Fruit fly (Drosophila melanogaster) whole organism, wandering third instar larva: Measurements from ENCODE around the gene yrt.
A peak's percentile ranks its signal among the peaks of the same experiment; 100 is the strongest.

Experiments
- Abd-B ChIP-seq: fragments of >200 bp; optimal IDR thresholded peaks from 2 replicates; lab custom pipeline; 2017; ENCODE audit warnings: missing biosample characterization, missing genetic modification characterization
- CG32264 ChIP-seq: fragments of 200-800 bp; sonication (Bioruptor generic); optimal IDR thresholded peaks from 2 replicates; lab custom pipeline; 2016; ENCODE audit warnings: missing biosample characterization, missing genetic modification characterization
- CG9705 ChIP-seq: fragments of 200-800 bp; sonication (Bioruptor generic); optimal IDR thresholded peaks from 2 replicates; lab custom pipeline; 2018; ENCODE audit warnings: missing biosample characterization, mild to moderate bottlenecking, missing genetic modification characterization
- CrebA ChIP-seq: fragments of 200-800 bp; sonication (Bioruptor generic); optimal IDR thresholded peaks from 2 replicates; lab custom pipeline; 2016; ENCODE audit warnings: missing biosample characterization, mild to moderate bottlenecking, missing genetic modification characterization, borderline replicate concordance
- Dfd ChIP-seq: fragments of >200 bp; optimal IDR thresholded peaks from 2 replicates; lab custom pipeline; 2017; ENCODE audit warnings: missing biosample characterization, missing genetic modification characterization
- Dif ChIP-seq: fragments of 200-275, 200-300 bp; sonication (Bioruptor generic); optimal IDR thresholded peaks from 2 replicates; lab custom pipeline; 2018; ENCODE audit warnings: missing biosample characterization, missing genetic modification characterization; ENCODE audit not compliant: partially characterized antibody
- GATAd ChIP-seq: sonication (Bioruptor generic); optimal IDR thresholded peaks from 2 replicates; lab custom pipeline; 2016; ENCODE audit warnings: missing biosample characterization, missing genetic modification characterization
- HLH106 ChIP-seq: fragments of 200-800 bp; optimal IDR thresholded peaks from 3 replicates; lab custom pipeline; 2019; ENCODE audit warnings: missing biosample characterization, mild to moderate bottlenecking, missing genetic modification characterization, moderate library complexity
- Hnf4 ChIP-seq: fragments of 200-800 bp; sonication (Bioruptor generic); optimal IDR thresholded peaks from 2 replicates; lab custom pipeline; 2016; ENCODE audit warnings: missing biosample characterization, mild to moderate bottlenecking, missing genetic modification characterization
- Hr78 ChIP-seq: fragments of >200 bp; optimal IDR thresholded peaks from 2 replicates; lab custom pipeline; 2017; ENCODE audit warnings: missing biosample characterization, missing genetic modification characterization
- Hr83 ChIP-seq: fragments of 200-300 bp; sonication (Bioruptor generic); optimal IDR thresholded peaks from 2 replicates; lab custom pipeline; 2016; ENCODE audit warnings: missing biosample characterization, mild to moderate bottlenecking, missing genetic modification characterization, moderate library complexity; ENCODE audit not compliant: poor library complexity, severe bottlenecking
- Jra ChIP-seq: sonication (Bioruptor generic); optimal IDR thresholded peaks from 2 replicates; lab custom pipeline; 2016; ENCODE audit warnings: missing biosample characterization, missing genetic modification characterization
- Mio ChIP-seq: sonication (Bioruptor generic); optimal IDR thresholded peaks from 2 replicates; lab custom pipeline; 2016; ENCODE audit warnings: missing biosample characterization, missing genetic modification characterization
- Myc ChIP-seq: fragments of >200 bp; optimal IDR thresholded peaks from 2 replicates; lab custom pipeline; 2017
- N ChIP-seq: fragments of >200 bp; optimal IDR thresholded peaks from 2 replicates; lab custom pipeline; 2018; ENCODE audit warnings: missing biosample characterization, missing external identifiers, missing genetic modification characterization
- OdsH ChIP-seq: fragments of 200-800 bp; sonication (Bioruptor generic); optimal IDR thresholded peaks from 2 replicates; lab custom pipeline; 2016; ENCODE audit warnings: missing biosample characterization, mild to moderate bottlenecking, missing genetic modification characterization
- Rel ChIP-seq, 2 experiments: fragments of 200-800 bp; sonication (Bioruptor generic) in 1 of 2; optimal IDR thresholded peaks; 2 replicates in 1 of 2; 3 replicates in 1 of 2; lab custom pipeline; 2016 to 2019; ENCODE audit warnings: mild to moderate bottlenecking in 2 of 2, missing biosample characterization in 2 of 2, missing genetic modification characterization in 2 of 2, moderate library complexity in 1 of 2
- Sp1 ChIP-seq: fragments of 200-800 bp; sonication (Bioruptor generic); optimal IDR thresholded peaks from 3 replicates; lab custom pipeline; 2019; ENCODE audit warnings: missing biosample characterization, mild to moderate bottlenecking, missing genetic modification characterization, moderate library complexity
- Vsx2 ChIP-seq: fragments of 200-300, 225-300 bp; sonication (Bioruptor generic); optimal IDR thresholded peaks from 2 replicates; lab custom pipeline; 2018; ENCODE audit warnings: missing biosample characterization, missing genetic modification characterization; ENCODE audit not compliant: partially characterized antibody
- br ChIP-seq: fragments of 200-800 bp; sonication (Bioruptor generic); optimal IDR thresholded peaks from 2 replicates; lab custom pipeline; 2016; ENCODE audit warnings: missing biosample characterization, missing genetic modification characterization
- brk ChIP-seq: fragments of 200-800 bp; sonication (Bioruptor generic); optimal IDR thresholded peaks from 2 replicates; lab custom pipeline; 2016; ENCODE audit warnings: missing biosample characterization, mild to moderate bottlenecking, missing genetic modification characterization
- dl ChIP-seq, 2 experiments: fragments of 175-275, 200-275 bp in 1 of 2; fragments of 200-275 bp in 1 of 2; sonication (Bioruptor generic); optimal IDR thresholded peaks; lab custom pipeline; 2018; ENCODE audit warnings: mild to moderate bottlenecking in 2 of 2, missing biosample characterization in 2 of 2, missing genetic modification characterization in 2 of 2, moderate library complexity in 2 of 2; ENCODE audit not compliant: partially characterized antibody in 2 of 2, insufficient read depth in 1 of 2
- dmrt93B ChIP-seq: fragments of 200-800 bp; sonication (Bioruptor generic); optimal IDR thresholded peaks from 2 replicates; lab custom pipeline; 2018; ENCODE audit warnings: missing biosample characterization, mild to moderate bottlenecking, missing genetic modification characterization
- dsf ChIP-seq: sonication (Bioruptor generic); optimal IDR thresholded peaks from 2 replicates; lab custom pipeline; 2016; ENCODE audit warnings: missing biosample characterization, missing genetic modification characterization, borderline replicate concordance
- ey ChIP-seq: fragments of 200-800 bp; sonication (Bioruptor generic); optimal IDR thresholded peaks from 2 replicates; lab custom pipeline; 2016; ENCODE audit warnings: missing biosample characterization, missing genetic modification characterization
- foxo ChIP-seq, 2 experiments: fragments of 200-800 bp; sonication (Bioruptor generic); optimal IDR thresholded peaks; 2 replicates in 1 of 2; 3 replicates in 1 of 2; lab custom pipeline; 2016 to 2017; ENCODE audit warnings: missing biosample characterization in 2 of 2, missing genetic modification characterization in 2 of 2
- fru ChIP-seq: fragments of 200-800 bp; sonication (Bioruptor generic); optimal IDR thresholded peaks from 3 replicates; lab custom pipeline; 2016; ENCODE audit warnings: missing biosample characterization, mild to moderate bottlenecking, missing genetic modification characterization
- h ChIP-seq: fragments of 200-800 bp; sonication (Bioruptor generic); optimal IDR thresholded peaks from 3 replicates; lab custom pipeline; 2016; ENCODE audit warnings: missing biosample characterization, mild to moderate bottlenecking, missing genetic modification characterization
- jim ChIP-seq: fragments of 175-275, 200-325 bp; sonication (Bioruptor generic); optimal IDR thresholded peaks from 2 replicates; lab custom pipeline; 2016; ENCODE audit warnings: missing biosample characterization, mild to moderate bottlenecking, missing genetic modification characterization
- lola ChIP-seq: fragments of >200 bp; optimal IDR thresholded peaks from 2 replicates; lab custom pipeline; 2017; ENCODE audit warnings: missing biosample characterization, missing genetic modification characterization
- pan ChIP-seq: fragments of >200 bp; optimal IDR thresholded peaks from 2 replicates; lab custom pipeline; 2017
- psq ChIP-seq: fragments of 200-800 bp; sonication (Bioruptor generic); optimal IDR thresholded peaks from 3 replicates; lab custom pipeline; 2017; ENCODE audit warnings: missing biosample characterization, mild to moderate bottlenecking, missing genetic modification characterization, moderate library complexity
- rgr ChIP-seq: fragments of 200-800 bp; sonication (Bioruptor generic); optimal IDR thresholded peaks from 3 replicates; lab custom pipeline; 2016; ENCODE audit warnings: missing biosample characterization, mild to moderate bottlenecking, missing genetic modification characterization
- sage ChIP-seq: fragments of 200-800 bp; sonication (Bioruptor generic); optimal IDR thresholded peaks from 2 replicates; lab custom pipeline; 2016; ENCODE audit warnings: missing biosample characterization, mild to moderate bottlenecking, missing genetic modification characterization
- sv ChIP-seq: fragments of 200-800 bp; sonication (Bioruptor generic); optimal IDR thresholded peaks from 3 replicates; lab custom pipeline; 2016; ENCODE audit warnings: missing biosample characterization, missing genetic modification characterization
- tai ChIP-seq: sonication (Bioruptor generic); optimal IDR thresholded peaks from 2 replicates; lab custom pipeline; 2016; ENCODE audit warnings: missing biosample characterization, missing genetic modification characterization
- usp ChIP-seq: fragments of >200 bp; optimal IDR thresholded peaks from 2 replicates; lab custom pipeline; 2017; ENCODE audit warnings: missing biosample characterization, missing genetic modification characterization
- woc ChIP-seq: sonication (Bioruptor generic); optimal IDR thresholded peaks from 2 replicates; lab custom pipeline; 2016; ENCODE audit warnings: missing biosample characterization, mild to moderate bottlenecking, missing genetic modification characterization

The yrt gene

DNA sequence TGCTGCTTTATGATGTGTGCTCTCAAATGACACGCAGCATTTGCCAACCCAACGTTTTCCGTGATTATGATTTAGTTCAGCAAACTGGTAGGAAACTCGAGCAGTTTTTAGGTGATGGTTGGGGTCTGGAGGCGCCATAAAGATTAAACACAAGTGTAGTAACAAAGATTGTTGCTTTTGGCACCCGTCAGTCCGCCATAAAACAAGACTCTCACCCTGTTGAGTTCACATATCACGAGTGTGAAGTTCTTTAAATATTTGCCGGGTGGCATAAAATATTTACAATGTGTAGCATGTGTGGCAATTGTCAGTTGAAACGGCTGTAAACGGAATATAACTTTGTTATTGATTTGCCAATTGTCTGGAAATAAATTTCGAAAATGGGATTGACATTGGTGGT lies 6.9 kb upstream of the yrt start:
- TF ChIP-seq brk (GFP tag; lab: Kevin White, UChicago): no peak
- no peak for TF ChIP-seq rgr (GFP tag; lab: Kevin White, UChicago)
- TF ChIP-seq N (GFP tag; lab: Kevin White, UChicago): no peak
- TF ChIP-seq GATAd: no peak
- TF ChIP-seq HLH106 (tag; lab: Kevin White, UChicago): no peak
- no peak for TF ChIP-seq jim
- no peak for TF ChIP-seq dl (GFP tag; optimal IDR thresholded peaks at IDR 0.05; lab: Kevin White, UChicago; ENCODE audit: insufficient read depth in 1 of 2, partially characterized antibody in 2 of 2)
- no peak for TF ChIP-seq usp (GFP tag; lab: Kevin White, UChicago)
- no peak for TF ChIP-seq Jra (GFP tag; lab: Kevin White, UChicago)
- TF ChIP-seq h (GFP tag; lab: Kevin White, UChicago): no peak
- TF ChIP-seq sage (GFP tag; lab: Kevin White, UChicago): no peak
- no peak for TF ChIP-seq sv (GFP tag; lab: Kevin White, UChicago)
- TF ChIP-seq Rel (GFP tag; optimal IDR thresholded peaks at IDR 0.05; lab: Kevin White, UChicago): no peak
- TF ChIP-seq Rel (tag; optimal IDR thresholded peaks at IDR 0.05; lab: Kevin White, UChicago): no peak
- no peak for TF ChIP-seq CG9705 (GFP tag; lab: Kevin White, UChicago)
- TF ChIP-seq br: no peak

DNA sequence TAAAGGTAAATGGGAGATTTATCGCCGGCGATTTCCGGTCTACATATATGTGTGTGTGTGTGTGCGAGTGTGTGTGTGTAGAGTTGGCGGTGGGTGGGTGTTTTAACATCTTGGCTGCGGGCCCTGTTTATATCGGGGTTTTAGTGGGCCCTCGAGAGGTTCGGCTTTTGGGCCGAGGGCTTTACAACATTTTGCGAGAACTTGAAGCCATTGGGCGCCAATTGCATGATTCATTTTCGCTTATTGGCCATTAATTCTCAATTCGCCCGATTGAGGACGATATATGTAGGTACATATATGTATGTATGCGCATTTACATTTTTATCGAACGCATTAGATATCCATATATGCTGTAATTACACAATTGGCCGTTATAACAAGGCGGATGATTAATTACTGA lies 1.1 kb upstream of the yrt start:
- TF ChIP-seq jim (no peak), Dfd (GFP tag; lab: Kevin White, UChicago) (peak; percentile 43), Dif (GFP tag; lab: Kevin White, UChicago) (no peak), Vsx2 (GFP tag; lab: Kevin White, UChicago) (no peak)
- TF ChIP-seq, all 38 proteins: peak for 1

DNA sequence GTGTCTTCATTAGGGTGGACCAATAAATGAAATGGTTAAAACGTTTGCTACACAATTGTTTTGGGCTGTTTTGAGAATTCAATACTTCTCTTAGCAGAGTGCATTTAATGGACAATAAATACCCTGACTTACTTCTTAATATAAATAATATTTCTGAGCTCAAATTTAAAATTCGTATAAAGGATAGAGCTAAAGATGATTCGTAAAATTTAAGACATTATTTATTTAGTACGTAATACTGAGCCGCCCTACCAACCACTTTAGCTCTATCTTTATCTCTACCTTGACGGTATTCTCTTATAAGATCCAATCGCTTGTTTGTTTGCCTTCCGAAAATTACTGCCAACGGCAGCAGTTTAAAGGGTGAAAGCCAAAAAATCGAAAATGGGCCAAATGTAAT lies 1.2 kb downstream of the yrt start:
- TF ChIP-seq dl (GFP tag; optimal IDR thresholded peaks at IDR 0.05; lab: Kevin White, UChicago; ENCODE audit: insufficient read depth in 1 of 2, partially characterized antibody in 2 of 2) (no peak), GATAd (no peak), dsf (GFP tag; lab: Kevin White, UChicago) (no peak), CG32264 (no peak), Dfd (GFP tag; lab: Kevin White, UChicago) (no peak), sage (GFP tag; lab: Kevin White, UChicago) (no peak), Vsx2 (GFP tag; lab: Kevin White, UChicago) (no peak), woc (GFP tag; lab: Kevin White, UChicago) (no peak), Abd-B (no peak), h (GFP tag; lab: Kevin White, UChicago) (peak; percentile 67), CG9705 (GFP tag; lab: Kevin White, UChicago) (no peak), Rel (GFP tag; optimal IDR thresholded peaks at IDR 0.05; lab: Kevin White, UChicago) (no peak), Rel (tag; optimal IDR thresholded peaks at IDR 0.05; lab: Kevin White, UChicago) (no peak), brk (GFP tag; lab: Kevin White, UChicago) (no peak), OdsH (GFP tag; lab: Kevin White, UChicago) (peak; percentile 73), Sp1 (GFP tag; lab: Kevin White, UChicago) (peak; percentile 58), CrebA (GFP tag; lab: Kevin White, UChicago) (no peak), Hr78 (no peak), jim (no peak), Hnf4 (peak; percentile 48), rgr (GFP tag; lab: Kevin White, UChicago) (peak; percentile 85), ey (GFP tag; lab: Kevin White, UChicago) (peak; percentile 76), lola (no peak), Jra (GFP tag; lab: Kevin White, UChicago) (no peak), HLH106 (tag; lab: Kevin White, UChicago) (peak; percentile 60), N (GFP tag; lab: Kevin White, UChicago) (no peak), dmrt93B (GFP tag; lab: Kevin White, UChicago) (no peak), sv (GFP tag; lab: Kevin White, UChicago) (peak; percentile 65), Myc (lab: Kevin White, UChicago) (no peak), psq (GFP tag; lab: Kevin White, UChicago) (peak; percentile 52), Mio (GFP tag; lab: Kevin White, UChicago) (no peak), Hr83 (GFP tag; lab: Kevin White, UChicago) (no peak), Dif (GFP tag; lab: Kevin White, UChicago) (no peak), foxo (GFP tag; optimal IDR thresholded peaks at IDR 0.05; lab: Kevin White, UChicago) (peak in 1 of 2 experiments; percentile 60), tai (GFP tag; lab: Kevin White, UChicago) (peak; percentile 39), fru (GFP tag; lab: Kevin White, UChicago) (peak; percentile 73), usp (GFP tag; lab: Kevin White, UChicago) (no peak), br (peak; percentile 54), pan (no peak)
